Comparison of ENCODE assay signal across 1 fruit fly cellular context in genomic region chr3L:3396056-3396455, dm6.
TF ChIP-seq lines count a peak whose summit lies in the region.

No protein-coding gene starts in this region.

TF ChIP-seq in whole organism, embryonic, 481 proteins besides CTCF, POLR2A, EP300 and RAD21 (continued from another document and continues in another):
- TF ChIP-seq ro (GFP tag; IDR thresholded peaks at IDR 0.05; lab: Robert Waterston, UW) (peak; percentile 79), CG31388 (GFP tag; optimal IDR thresholded peaks at IDR 0.05; lab: Kevin White, UChicago) (peak; percentile 67), Hr3 (GFP tag; optimal IDR thresholded peaks at IDR 0.05; lab: Kevin White, UChicago) (peak; percentile 84), CG4820 (GFP tag; optimal IDR thresholded peaks at IDR 0.05; lab: Kevin White, UChicago) (peak; percentile 94), cwo (GFP tag; optimal IDR thresholded peaks at IDR 0.05; lab: Kevin White, UChicago) (peak; percentile 9), CG7963 (GFP tag; IDR thresholded peaks at IDR 0.05; lab: Robert Waterston, UW; ENCODE audit: partially characterized antibody) (no peak), CG7786 (GFP tag; optimal IDR thresholded peaks at IDR 0.05; lab: Kevin White, UChicago) (peak; percentile 47), danr (GFP tag; IDR thresholded peaks at IDR 0.05; lab: Robert Waterston, UW) (peak; percentile 55; the same call in 1 of the 2 replicates), CG15514 (GFP tag; optimal IDR thresholded peaks at IDR 0.05; lab: Kevin White, UChicago) (no peak), CG11093 (GFP tag; IDR thresholded peaks at IDR 0.05; lab: Robert Waterston, UW) (peak; percentile 70), CG6689 (GFP tag; IDR thresholded peaks at IDR 0.05; lab: Robert Waterston, UW) (peak; percentile 89), mam (GFP tag; optimal IDR thresholded peaks at IDR 0.05; lab: Kevin White, UChicago) (peak; percentile 38), CG2129 (GFP tag; IDR thresholded peaks at IDR 0.05; lab: Robert Waterston, UW; ENCODE audit: partially characterized antibody) (no peak), tin (GFP tag; optimal IDR thresholded peaks at IDR 0.05; lab: Kevin White, UChicago) (peak; percentile 88), Hmr (GFP tag; optimal IDR thresholded peaks at IDR 0.05; lab: Kevin White, UChicago) (no peak), CG17912 (GFP tag; optimal IDR thresholded peaks at IDR 0.05; lab: Kevin White, UChicago) (no peak), Mes4 (GFP tag; optimal IDR thresholded peaks at IDR 0.05; lab: Kevin White, UChicago) (peak; percentile 70), CG34376 (GFP tag; optimal IDR thresholded peaks at IDR 0.05; lab: Kevin White, UChicago) (no peak), CG9797 (GFP tag; optimal IDR thresholded peaks at IDR 0.05; lab: Kevin White, UChicago) (peak; percentile 15), da (GFP tag; optimal IDR thresholded peaks at IDR 0.05; lab: Kevin White, UChicago) (peak; percentile 71), CG6791 (GFP tag; IDR thresholded peaks at IDR 0.05; lab: Robert Waterston, UW; ENCODE audit: partially characterized antibody) (no peak), Sry-δ (GFP tag; optimal IDR thresholded peaks at IDR 0.05; lab: Kevin White, UChicago) (peak; percentile 40), CG6765 (GFP tag; optimal IDR thresholded peaks at IDR 0.05; lab: Kevin White, UChicago) (no peak), bsh (GFP tag; optimal IDR thresholded peaks at IDR 0.05; lab: Kevin White, UChicago) (peak; percentile 84 to 98), CG14014 (GFP tag; IDR thresholded peaks at IDR 0.05; lab: Robert Waterston, UW) (peak; percentile 47; the same call in 1 of the 2 replicates), CG18476 (GFP tag; optimal IDR thresholded peaks at IDR 0.05; lab: Kevin White, UChicago) (peak; percentile 75), pum (GFP tag; optimal IDR thresholded peaks at IDR 0.05; lab: Kevin White, UChicago) (peak; percentile 79), sd (tag; optimal IDR thresholded peaks at IDR 0.05; lab: Kevin White, UChicago) (peak; percentile 40), CG2889 (GFP tag; IDR thresholded peaks at IDR 0.05; lab: Robert Waterston, UW) (no peak), hth (optimal IDR thresholded peaks at IDR 0.05; lab: Kevin White, UChicago) (no peak), CG4404 (GFP tag; IDR thresholded peaks at IDR 0.05; lab: Robert Waterston, UW) (peak; percentile 79), tll (GFP tag; optimal IDR thresholded peaks at IDR 0.05; lab: Kevin White, UChicago) (no peak), CG9932 (GFP tag; IDR thresholded peaks at IDR 0.05; lab: Robert Waterston, UW) (no peak), Pdp1 (GFP tag; optimal IDR thresholded peaks at IDR 0.05; lab: Kevin White, UChicago) (peak; percentile 71 to 79), pb (GFP tag; optimal IDR thresholded peaks at IDR 0.05; lab: Kevin White, UChicago) (peak; percentile 26), CG10565 (GFP tag; optimal IDR thresholded peaks at IDR 0.05; lab: Kevin White, UChicago) (peak; percentile 42), Dip3 (GFP tag; optimal IDR thresholded peaks at IDR 0.05; lab: Kevin White, UChicago) (no peak), CG34224 (GFP tag; IDR thresholded peaks at IDR 0.05; lab: Robert Waterston, UW; ENCODE audit: partially characterized antibody) (no peak), CG32532 (GFP tag; IDR thresholded peaks at IDR 0.05; lab: Robert Waterston, UW) (peak; percentile 23; the same call in 1 of the 2 replicates), Tbp (GFP tag; optimal IDR thresholded peaks at IDR 0.05; lab: Kevin White, UChicago) (no peak), hb (GFP tag; IDR thresholded peaks at IDR 0.05; lab: Robert Waterston, UW; ENCODE audit: partially characterized antibody) (no peak), her (GFP tag; optimal IDR thresholded peaks at IDR 0.05; lab: Kevin White, UChicago) (no peak), CG12744 (GFP tag; optimal IDR thresholded peaks at IDR 0.05; lab: Kevin White, UChicago) (peak; percentile 59), CG5245 (GFP tag; optimal IDR thresholded peaks at IDR 0.05; lab: Kevin White, UChicago) (peak; percentile 83), repo (GFP tag; optimal IDR thresholded peaks at IDR 0.05; lab: Kevin White, UChicago) (peak; percentile 38), BEAF-32 (GFP tag; optimal IDR thresholded peaks at IDR 0.05; lab: Kevin White, UChicago) (no peak), CG17612 (GFP tag; IDR thresholded peaks at IDR 0.05; lab: Robert Waterston, UW) (0 out of 2 replicates have a peak, but pooled peaks have one; percentile 23), CG11696 (GFP tag; IDR thresholded peaks at IDR 0.05; lab: Robert Waterston, UW) (peak; percentile 53), dimm (GFP tag; IDR thresholded peaks at IDR 0.05; lab: Robert Waterston, UW) (0 out of 2 replicates have a peak, but pooled peaks have one; percentile 52), pita (GFP tag; optimal IDR thresholded peaks at IDR 0.05; lab: Kevin White, UChicago) (no peak), odd (GFP tag; optimal IDR thresholded peaks at IDR 0.05; lab: Kevin White, UChicago) (peak; percentile 68), toy (GFP tag; IDR thresholded peaks at IDR 0.05; lab: Robert Waterston, UW) (no peak), az2 (GFP tag; optimal IDR thresholded peaks at IDR 0.05; lab: Kevin White, UChicago) (peak; percentile 93), ap (GFP tag; IDR thresholded peaks at IDR 0.05; lab: Robert Waterston, UW) (peak; percentile 77), Adf1 (GFP tag; IDR thresholded peaks at IDR 0.05; lab: Robert Waterston, UW) (no peak), ind (GFP tag; optimal IDR thresholded peaks at IDR 0.05; lab: Kevin White, UChicago) (peak; percentile 65), Asciz (GFP tag; optimal IDR thresholded peaks at IDR 0.05; lab: Kevin White, UChicago) (peak; percentile 90), Med (GFP tag; lab: Kevin White, UChicago) (peak; percentile 93), esg (GFP tag; conservative IDR thresholded peaks at IDR 0.05; lab: Robert Waterston, UW) (peak; percentile 63), inv (GFP tag; IDR thresholded peaks at IDR 0.05; lab: Robert Waterston, UW; ENCODE audit: partially characterized antibody) (no peak), ATbp (GFP tag; optimal IDR thresholded peaks at IDR 0.05; lab: Kevin White, UChicago) (peak; percentile 91), CG11398 (GFP tag; optimal IDR thresholded peaks at IDR 0.05; lab: Kevin White, UChicago) (peak; percentile 43), schlank (tag; optimal IDR thresholded peaks at IDR 0.05; lab: Kevin White, UChicago) (no peak), Elba2 (GFP tag; optimal IDR thresholded peaks at IDR 0.05; lab: Kevin White, UChicago) (no peak), peb (GFP tag; IDR thresholded peaks at IDR 0.05; lab: Robert Waterston, UW) (peak; percentile 76), CG4854 (GFP tag; optimal IDR thresholded peaks at IDR 0.05; lab: Kevin White, UChicago) (peak; percentile 76), twi (tag; optimal IDR thresholded peaks at IDR 0.05; lab: Kevin White, UChicago) (peak; percentile 90), CG4282 (GFP tag; optimal IDR thresholded peaks at IDR 0.05; lab: Kevin White, UChicago) (no peak), CG2116 (GFP tag; optimal IDR thresholded peaks at IDR 0.05; lab: Kevin White, UChicago) (peak; percentile 64), fru (optimal IDR thresholded peaks at IDR 0.05; lab: Kevin White, UChicago) (no peak), CG13775 (GFP tag; optimal IDR thresholded peaks at IDR 0.05; lab: Kevin White, UChicago) (peak; percentile 86), CG12104 (GFP tag; optimal IDR thresholded peaks at IDR 0.05; lab: Kevin White, UChicago) (peak; percentile 78), gcm (GFP tag; optimal IDR thresholded peaks at IDR 0.05; lab: Kevin White, UChicago) (peak; percentile 92), CG12236 (GFP tag; optimal IDR thresholded peaks at IDR 0.05; lab: Kevin White, UChicago) (peak; percentile 70), HLHmδ (GFP tag; optimal IDR thresholded peaks at IDR 0.05; lab: Kevin White, UChicago) (no peak), sob (GFP tag; IDR thresholded peaks at IDR 0.05; lab: Robert Waterston, UW) (no peak; the same call in 1 of the 2 replicates), ttk (GFP tag; IDR thresholded peaks at IDR 0.05; lab: Robert Waterston, UW) (peak; percentile 70), Bdp1 (GFP tag; optimal IDR thresholded peaks at IDR 0.05; lab: Kevin White, UChicago) (peak; percentile 68), HmgD (GFP tag; optimal IDR thresholded peaks at IDR 0.05; lab: Kevin White, UChicago) (no peak), E2f2 (GFP tag; IDR thresholded peaks at IDR 0.05; lab: Robert Waterston, UW) (peak; percentile 53), CG33213 (GFP tag; optimal IDR thresholded peaks at IDR 0.05; lab: Kevin White, UChicago) (peak; percentile 71), H2.0 (GFP tag; IDR thresholded peaks at IDR 0.05; lab: Robert Waterston, UW) (peak; percentile 72), CG18262 (tag; optimal IDR thresholded peaks at IDR 0.05; lab: Kevin White, UChicago) (peak; percentile 97), zen2 (GFP tag; IDR thresholded peaks at IDR 0.05; lab: Robert Waterston, UW; ENCODE audit: partially characterized antibody) (no peak), CG7357 (GFP tag; IDR thresholded peaks at IDR 0.05; lab: Robert Waterston, UW) (peak; percentile 68; the same call in 1 of the 3 replicates), zen (tag; optimal IDR thresholded peaks at IDR 0.05; lab: Kevin White, UChicago) (peak; percentile 90), MBD-R2 (GFP tag; IDR thresholded peaks at IDR 0.05; lab: Robert Waterston, UW) (no peak), sna (GFP tag; IDR thresholded peaks at IDR 0.05; lab: Robert Waterston, UW; ENCODE audit: partially characterized antibody) (no peak), CG11247 (GFP tag; IDR thresholded peaks at IDR 0.05; lab: Robert Waterston, UW) (peak; percentile 57; the same call in 1 of the 2 replicates), Dp (GFP tag; optimal IDR thresholded peaks at IDR 0.05; lab: Kevin White, UChicago) (no peak), eyg (GFP tag; optimal IDR thresholded peaks at IDR 0.05; lab: Kevin White, UChicago) (peak; percentile 28), jigr1 (GFP tag; IDR thresholded peaks at IDR 0.05; lab: Robert Waterston, UW) (0 out of 3 replicates have a peak, but pooled peaks have one; percentile 41), Xrp1 (GFP tag; IDR thresholded peaks at IDR 0.05; lab: Robert Waterston, UW) (peak; percentile 96), Oli (tag; optimal IDR thresholded peaks at IDR 0.05; lab: Kevin White, UChicago) (peak; percentile 91), Camta (GFP tag; optimal IDR thresholded peaks at IDR 0.05; lab: Kevin White, UChicago) (peak; percentile 88), ato (GFP tag; IDR thresholded peaks at IDR 0.05; lab: Robert Waterston, UW; ENCODE audit: partially characterized antibody) (no peak), sc (optimal IDR thresholded peaks at IDR 0.05; lab: Kevin White, UChicago) (no peak), sc (GFP tag; optimal IDR thresholded peaks at IDR 0.05; lab: Kevin White, UChicago) (peak; percentile 93), CG10321 (GFP tag; IDR thresholded peaks at IDR 0.05; lab: Robert Waterston, UW) (no peak), Dad (GFP tag; optimal IDR thresholded peaks at IDR 0.05; lab: Kevin White, UChicago) (peak; percentile 49), crc (GFP tag; optimal IDR thresholded peaks at IDR 0.05; lab: Kevin White, UChicago) (peak; percentile 51), ara (GFP tag; IDR thresholded peaks at IDR 0.05; lab: Robert Waterston, UW) (peak; percentile 95), ham (GFP tag; IDR thresholded peaks at IDR 0.05; lab: Robert Waterston, UW) (no peak), CG12391 (tag; optimal IDR thresholded peaks at IDR 0.05; lab: Kevin White, UChicago) (peak; percentile 95), slou (GFP tag; optimal IDR thresholded peaks at IDR 0.05; lab: Kevin White, UChicago) (peak; percentile 16), Aef1 (GFP tag; IDR thresholded peaks at IDR 0.05; lab: Robert Waterston, UW) (0 out of 3 replicates have a peak, but pooled peaks have one; percentile 28), Dll (GFP tag; IDR thresholded peaks at IDR 0.05; lab: Robert Waterston, UW; ENCODE audit: partially characterized antibody) (no peak), CG32772 (GFP tag; IDR thresholded peaks at IDR 0.05; lab: Robert Waterston, UW) (peak; percentile 87), fu2 (GFP tag; optimal IDR thresholded peaks at IDR 0.05; lab: Kevin White, UChicago) (peak; percentile 7), sima (GFP tag; optimal IDR thresholded peaks at IDR 0.05; lab: Kevin White, UChicago) (peak; percentile 42), D (optimal IDR thresholded peaks at IDR 0.05; lab: Kevin White, UChicago) (no peak), D (GFP tag; optimal IDR thresholded peaks at IDR 0.05; lab: Kevin White, UChicago) (peak; percentile 95), CG31224 (GFP tag; IDR thresholded peaks at IDR 0.05; lab: Robert Waterston, UW) (no peak), CG12155 (GFP tag; optimal IDR thresholded peaks at IDR 0.05; lab: Kevin White, UChicago) (peak; percentile 62), CG6683 (GFP tag; optimal IDR thresholded peaks at IDR 0.05; lab: Kevin White, UChicago) (peak; percentile 43), CG4730 (GFP tag; IDR thresholded peaks at IDR 0.05; lab: Robert Waterston, UW) (peak; percentile 76), CG13624 (GFP tag; optimal IDR thresholded peaks at IDR 0.05; lab: Kevin White, UChicago) (peak; percentile 45), CG12659 (GFP tag; optimal IDR thresholded peaks at IDR 0.05; lab: Kevin White, UChicago) (peak; percentile 67), CG30403 (GFP tag; optimal IDR thresholded peaks at IDR 0.05; lab: Kevin White, UChicago) (peak; percentile 82), CG11456 (GFP tag; IDR thresholded peaks at IDR 0.05; lab: Robert Waterston, UW) (no peak), PHDP (tag; optimal IDR thresholded peaks at IDR 0.05; lab: Kevin White, UChicago) (peak; percentile 85), sens (GFP tag; lab: Kevin White, UChicago) (peak; percentile 99), CrebB (tag; optimal IDR thresholded peaks at IDR 0.05; lab: Kevin White, UChicago) (peak; percentile 65), dysf (GFP tag; IDR thresholded peaks at IDR 0.05; lab: Robert Waterston, UW) (peak; percentile 70; the same call in 2 of the 3 replicates), crol (GFP tag; IDR thresholded peaks at IDR 0.05; lab: Robert Waterston, UW) (no peak; the same call in 1 of the 2 replicates), Rfx (GFP tag; IDR thresholded peaks at IDR 0.05; lab: Robert Waterston, UW) (0 out of 2 replicates have a peak, but pooled peaks have one; percentile 21), tna (GFP tag; IDR thresholded peaks at IDR 0.05; lab: Robert Waterston, UW; ENCODE audit: partially characterized antibody) (no peak), pzg (GFP tag; optimal IDR thresholded peaks at IDR 0.05; lab: Kevin White, UChicago) (no peak), nerfin-2 (GFP tag; IDR thresholded peaks at IDR 0.05; lab: Robert Waterston, UW; ENCODE audit: partially characterized antibody) (no peak), p53 (GFP tag; optimal IDR thresholded peaks at IDR 0.05; lab: Kevin White, UChicago) (peak; percentile 39)
